Fruit fly (Drosophila melanogaster): ENCODE results near the gene CG1105.

Gene CG1105

DNA sequence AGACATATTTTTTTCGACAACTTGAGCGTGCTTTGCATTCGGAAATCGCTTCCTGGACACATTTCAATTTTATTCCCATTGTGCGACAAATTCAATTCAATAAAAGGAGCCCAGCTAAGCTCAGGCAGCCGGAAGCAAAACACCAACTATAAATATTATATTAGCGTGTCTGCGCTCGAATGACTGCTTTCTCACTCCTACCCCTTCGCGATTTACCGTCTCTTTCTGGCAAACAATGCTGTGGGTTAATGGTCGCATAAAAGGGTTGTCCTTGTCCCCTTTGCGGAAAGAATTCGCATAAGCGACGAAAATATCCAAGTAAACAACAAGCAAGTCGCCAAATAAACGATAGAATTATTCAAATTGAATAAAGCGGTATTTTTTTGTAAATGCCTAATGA lies 37.4 kb upstream of the CG1105 start:
- TF ChIP-seq fru (GFP tag; optimal IDR thresholded peaks at IDR 0.05), result no peak
- no peak for TF ChIP-seq psq (GFP tag; optimal IDR thresholded peaks at IDR 0.05)

DNA sequence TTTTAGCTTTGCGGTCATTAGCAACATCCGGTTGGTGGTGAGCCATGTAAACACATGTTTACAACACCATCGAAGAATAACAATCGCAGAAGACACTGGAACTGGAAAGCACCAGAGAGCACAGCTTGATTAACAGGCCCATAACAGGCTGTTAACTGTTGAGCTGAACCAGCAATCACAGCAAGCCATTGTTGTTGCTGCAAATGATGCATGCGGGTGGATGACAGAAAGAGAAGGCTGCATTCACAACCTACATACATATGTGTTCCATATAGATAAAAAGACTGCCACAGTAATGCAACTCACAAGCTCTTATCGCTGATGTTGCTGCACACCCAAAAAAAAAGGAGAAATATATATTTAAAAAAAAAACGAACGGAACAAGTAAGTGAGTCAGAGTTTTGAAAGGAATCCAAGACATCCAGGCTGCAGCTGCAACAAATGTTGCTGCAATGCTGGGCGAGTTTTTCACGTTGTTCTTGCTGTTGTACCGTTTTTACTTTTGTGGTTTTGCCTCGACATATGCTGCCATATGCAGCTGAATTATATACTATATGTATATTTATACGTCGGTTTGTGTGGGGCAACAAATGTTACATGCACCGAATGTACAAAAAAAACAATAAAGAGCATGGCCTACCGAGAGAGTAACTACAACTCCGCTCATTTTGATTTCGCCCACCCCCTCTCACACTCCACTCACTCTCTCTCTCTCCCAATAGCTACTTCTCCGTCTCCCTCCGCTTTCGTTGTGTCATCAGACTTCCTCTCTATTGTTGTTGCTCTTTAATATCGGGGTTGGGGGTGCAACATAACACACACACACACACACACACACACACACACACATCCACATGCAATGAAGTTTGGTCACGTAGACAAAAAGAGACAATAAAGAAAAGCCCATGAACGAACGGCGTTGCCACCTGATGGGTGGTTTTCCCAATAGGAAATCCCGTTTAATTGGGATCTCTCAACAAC lies 36.2 kb upstream of the CG1105 start:
- TF ChIP-seq HLH106 (tag; optimal IDR thresholded peaks at IDR 0.05), result no peak
- peak; percentile 72 for TF ChIP-seq Dif (GFP tag; optimal IDR thresholded peaks at IDR 0.05; ENCODE audit: partially characterized antibody)
- TF ChIP-seq usp (GFP tag; optimal IDR thresholded peaks at IDR 0.05), result no peak
- TF ChIP-seq Dfd (GFP tag; optimal IDR thresholded peaks at IDR 0.05), result peak; percentile 23
- TF ChIP-seq Hr78 (GFP tag; optimal IDR thresholded peaks at IDR 0.05), result no peak
- no peak for TF ChIP-seq dsf (GFP tag; optimal IDR thresholded peaks at IDR 0.05; ENCODE audit: borderline replicate concordance)
- TF ChIP-seq sv (GFP tag; optimal IDR thresholded peaks at IDR 0.05), result no peak
- no peak for TF ChIP-seq pan (optimal IDR thresholded peaks at IDR 0.05)
- TF ChIP-seq jim (GFP tag; optimal IDR thresholded peaks at IDR 0.05), result no peak
- no peak for TF ChIP-seq Myc (optimal IDR thresholded peaks at IDR 0.05)
- no peak for TF ChIP-seq Rel (GFP tag; optimal IDR thresholded peaks at IDR 0.05)
- peak; percentile 0 for TF ChIP-seq Rel (tag; optimal IDR thresholded peaks at IDR 0.05)
- peak; percentile 45 for TF ChIP-seq sage (GFP tag; optimal IDR thresholded peaks at IDR 0.05)
- peak; percentile 2 for TF ChIP-seq woc (GFP tag; optimal IDR thresholded peaks at IDR 0.05)
- no peak for TF ChIP-seq dmrt93B (GFP tag; optimal IDR thresholded peaks at IDR 0.05)
- TF ChIP-seq tai (GFP tag; optimal IDR thresholded peaks at IDR 0.05), result no peak
- TF ChIP-seq fru (GFP tag; optimal IDR thresholded peaks at IDR 0.05), result no peak
- no peak for TF ChIP-seq CG32264 (GFP tag; optimal IDR thresholded peaks at IDR 0.05)
- TF ChIP-seq Mio (GFP tag; optimal IDR thresholded peaks at IDR 0.05), result no peak
- peak; percentile 23 for TF ChIP-seq psq (GFP tag; optimal IDR thresholded peaks at IDR 0.05)
- no peak for TF ChIP-seq Hnf4 (GFP tag; optimal IDR thresholded peaks at IDR 0.05)
- no peak for TF ChIP-seq OdsH (GFP tag; optimal IDR thresholded peaks at IDR 0.05)
- TF ChIP-seq GATAd (GFP tag; optimal IDR thresholded peaks at IDR 0.05), result no peak
- no peak for TF ChIP-seq brk (GFP tag; optimal IDR thresholded peaks at IDR 0.05)
- TF ChIP-seq Sp1 (GFP tag; optimal IDR thresholded peaks at IDR 0.05), result no peak
- no peak for TF ChIP-seq br (GFP tag; optimal IDR thresholded peaks at IDR 0.05)
- peak; percentile 11 for TF ChIP-seq Vsx2 (GFP tag; optimal IDR thresholded peaks at IDR 0.05; ENCODE audit: partially characterized antibody)
- no peak for TF ChIP-seq N (GFP tag; optimal IDR thresholded peaks at IDR 0.05)
- no peak for TF ChIP-seq Jra (GFP tag; optimal IDR thresholded peaks at IDR 0.05)
- TF ChIP-seq lola (GFP tag; optimal IDR thresholded peaks at IDR 0.05), result no peak
- no peak for TF ChIP-seq rgr (GFP tag; optimal IDR thresholded peaks at IDR 0.05)
- TF ChIP-seq ey (GFP tag; optimal IDR thresholded peaks at IDR 0.05), result no peak
- TF ChIP-seq Hr83 (GFP tag; optimal IDR thresholded peaks at IDR 0.05; ENCODE audit: poor library complexity, severe bottlenecking), result no peak
- TF ChIP-seq dl (GFP tag; optimal IDR thresholded peaks at IDR 0.05; ENCODE audit: insufficient read depth in 1 of 2, partially characterized antibody in 2 of 2), result peak in 1 of 2 experiments; percentile 79
- TF ChIP-seq h (GFP tag; optimal IDR thresholded peaks at IDR 0.05), result no peak
- no peak for TF ChIP-seq CG9705 (GFP tag; optimal IDR thresholded peaks at IDR 0.05)
- no peak for TF ChIP-seq foxo (GFP tag; optimal IDR thresholded peaks at IDR 0.05)
- TF ChIP-seq Abd-B (GFP tag; optimal IDR thresholded peaks at IDR 0.05), result no peak
- TF ChIP-seq CrebA (GFP tag; optimal IDR thresholded peaks at IDR 0.05; ENCODE audit: borderline replicate concordance), result no peak

DNA sequence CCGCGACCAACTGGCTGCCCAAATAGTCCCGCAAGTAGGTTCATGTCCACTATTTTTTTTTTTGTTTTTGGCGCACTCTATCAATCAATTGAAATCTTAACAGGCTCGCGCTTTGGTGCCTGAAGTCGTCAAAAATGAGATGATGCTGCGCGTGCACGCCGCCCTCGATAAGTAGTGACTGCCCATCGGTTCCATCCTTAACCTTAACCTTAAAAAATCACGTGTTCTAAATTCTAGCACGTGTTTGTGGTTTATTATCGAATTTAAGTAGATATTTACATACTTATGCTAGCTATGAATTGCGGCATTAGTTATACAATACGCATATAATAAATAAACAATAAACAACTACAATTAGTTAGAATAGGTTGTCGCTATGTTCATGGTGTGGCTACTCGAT lies 27.4 kb upstream of the CG1105 start:
- peak; percentile 52 for TF ChIP-seq Myc (optimal IDR thresholded peaks at IDR 0.05)
- TF ChIP-seq usp (GFP tag; optimal IDR thresholded peaks at IDR 0.05), result no peak

Data from whole organism, wandering third instar larva.